Fruit fly (Drosophila melanogaster) whole organism, embryonic: Measurements from ENCODE around the gene CG14234.
A peak's percentile ranks its signal among the peaks of the same experiment; 100 is the strongest.

Source experiments
- ATbp ChIP-seq: fragments of 200-800 bp; sonication (Bioruptor generic); optimal IDR thresholded peaks from 2 replicates; lab custom pipeline; 2017; ENCODE audit warnings: missing biosample characterization, mild to moderate bottlenecking, missing genetic modification characterization, missing genetic modification reagents
- Asciz ChIP-seq: fragments of 200-800 bp; sonication (Bioruptor generic); optimal IDR thresholded peaks from 2 replicates; lab custom pipeline; 2017; ENCODE audit warnings: missing biosample characterization, mild to moderate bottlenecking, missing genetic modification characterization, missing genetic modification reagents
- Awh ChIP-seq: fragments of 200-800 bp; sonication (Bioruptor generic); IDR thresholded peaks from 2 replicates; pipeline ENCODE4, ENCODE4 v1.3.6; 2022; ENCODE audit warnings: missing biosample characterization, missing genetic modification characterization
- Bgb ChIP-seq: fragments of 200-800 bp; sonication (Bioruptor generic); IDR thresholded peaks from 2 replicates; pipeline ENCODE4 v1.3.6; 2022; ENCODE audit warnings: missing biosample characterization, missing genetic modification characterization; ENCODE audit not compliant: partially characterized antibody
- Bteb2 ChIP-seq: fragments of 200-800 bp; sonication (Bioruptor generic); optimal IDR thresholded peaks from 2 replicates; lab custom pipeline; 2016; ENCODE audit warnings: missing biosample characterization, missing genetic modification characterization
- CG11398 ChIP-seq: fragments of 200-800 bp; sonication (Bioruptor generic); optimal IDR thresholded peaks from 2 replicates; lab custom pipeline; 2016; ENCODE audit warnings: missing biosample characterization, missing genetic modification characterization
- CG11695 ChIP-seq: fragments of 200-800 bp; sonication (Bioruptor generic); IDR thresholded peaks from 3 replicates; pipeline ENCODE4 v1.3.6; 2022; ENCODE audit warnings: missing biosample characterization, missing genetic modification characterization
- CG12391 ChIP-seq: fragments of 200-800 bp; sonication (Bioruptor generic); optimal IDR thresholded peaks from 3 replicates; lab custom pipeline; 2018; ENCODE audit warnings: missing biosample characterization, mild to moderate bottlenecking, missing genetic modification characterization, moderate library complexity
- CG15696 ChIP-seq: fragments of 200-800 bp; sonication (Bioruptor generic); optimal IDR thresholded peaks from 2 replicates; lab custom pipeline; 2019; ENCODE audit warnings: missing biosample characterization, mild to moderate bottlenecking, missing genetic modification characterization, moderate library complexity
- CG3065 ChIP-seq: fragments of 200-800 bp; sonication (Bioruptor generic); optimal IDR thresholded peaks from 2 replicates; lab custom pipeline; 2016; ENCODE audit warnings: missing biosample characterization, missing genetic modification characterization
- CG33557 ChIP-seq: fragments of 200-800 bp; sonication (Bioruptor generic); optimal IDR thresholded peaks from 2 replicates; lab custom pipeline; 2019; ENCODE audit warnings: missing biosample characterization, mild to moderate bottlenecking, missing genetic modification characterization, moderate library complexity
- CG3847 ChIP-seq: fragments of 200-800 bp; sonication (Bioruptor generic); IDR thresholded peaks from 2 replicates; pipeline ENCODE4 v1.3.6; 2022; ENCODE audit warnings: missing biosample characterization, missing genetic modification characterization
- CG4617 ChIP-seq: fragments of 200-800 bp; sonication (Bioruptor generic); optimal IDR thresholded peaks from 3 replicates; lab custom pipeline; 2016; ENCODE audit warnings: missing biosample characterization, missing genetic modification characterization, borderline replicate concordance
- CG6683 ChIP-seq: fragments of 200-800 bp; sonication (Bioruptor generic); optimal IDR thresholded peaks from 2 replicates; lab custom pipeline; 2017; ENCODE audit warnings: missing biosample characterization, mild to moderate bottlenecking, missing genetic modification characterization, missing genetic modification reagents
- CG7928 ChIP-seq: fragments of 200-800 bp; sonication (Bioruptor generic); optimal IDR thresholded peaks from 2 replicates; lab custom pipeline; 2017; ENCODE audit warnings: missing biosample characterization, mild to moderate bottlenecking, missing genetic modification characterization
- CG8478 ChIP-seq: fragments of >200 bp; optimal IDR thresholded peaks from 2 replicates; lab custom pipeline; 2018
- Dll ChIP-seq: fragments of 200-800 bp; sonication (Bioruptor generic); IDR thresholded peaks from 4 replicates; pipeline ENCODE4 v1.3.6; 2022; ENCODE audit warnings: missing biosample characterization, missing genetic modification characterization; ENCODE audit not compliant: partially characterized antibody
- HLH3B ChIP-seq: fragments of 200-800 bp; sonication (Bioruptor generic); IDR thresholded peaks from 2 replicates; pipeline ENCODE4 v1.3.6; 2022; ENCODE audit warnings: missing biosample characterization, missing genetic modification characterization
- Hr51 ChIP-seq, 2 experiments: fragments of 200-800 bp; sonication (Bioruptor generic); optimal IDR thresholded peaks; 2 replicates in 1 of 2; 3 replicates in 1 of 2; lab custom pipeline; 2016 to 2018; ENCODE audit warnings: missing biosample characterization in 2 of 2, missing genetic modification characterization in 2 of 2, mild to moderate bottlenecking in 1 of 2, moderate library complexity in 1 of 2
- Lhr ChIP-seq: fragments of 200-800 bp; sonication (Bioruptor generic); optimal IDR thresholded peaks from 3 replicates; lab custom pipeline; 2017; ENCODE audit warnings: mild to moderate bottlenecking, missing biosample characterization, missing genetic modification reagents, missing genetic modification characterization
- MESR4 ChIP-seq: fragments of 200-800 bp; sonication (Bioruptor generic); optimal IDR thresholded peaks from 2 replicates; lab custom pipeline; 2018; ENCODE audit warnings: missing biosample characterization, mild to moderate bottlenecking, missing genetic modification characterization, moderate library complexity
- Med ChIP-seq: fragments of 200-800 bp; sonication (Bioruptor generic); peaks from one replicate; lab custom pipeline; 2016; ENCODE audit warnings: missing biosample characterization, missing genetic modification characterization, mild to moderate bottlenecking, inconsistent platforms, moderate library complexity
- Nf-YB ChIP-seq: fragments of 200-800 bp; sonication (Bioruptor generic); optimal IDR thresholded peaks from 3 replicates; lab custom pipeline; 2019; ENCODE audit warnings: missing biosample characterization, mild to moderate bottlenecking, missing genetic modification characterization, moderate library complexity
- Nf-YC ChIP-seq: fragments of 200-800 bp; optimal IDR thresholded peaks from 3 replicates; lab custom pipeline; 2019; ENCODE audit warnings: missing biosample characterization, mild to moderate bottlenecking, missing genetic modification characterization, moderate library complexity
- Ssrp ChIP-seq: fragments of 200-800 bp; sonication (Bioruptor generic); optimal IDR thresholded peaks from 2 replicates; lab custom pipeline; 2018; ENCODE audit warnings: missing biosample characterization, mild to moderate bottlenecking, missing genetic modification characterization, moderate library complexity
- Trl ChIP-seq, 3 experiments: fragments of >200 bp in 2 of 3; fragments of 200-800 bp in 1 of 3; sonication (Bioruptor generic) in 1 of 3; optimal IDR thresholded peaks; 2 replicates in 1 of 3; 3 replicates in 2 of 3; lab custom pipeline; 2016 to 2017; ENCODE audit warnings: missing biosample characterization in 1 of 3, missing genetic modification characterization in 1 of 3
- Vsx1 ChIP-seq: fragments of 200-800 bp; sonication (Bioruptor generic); optimal IDR thresholded peaks from 2 replicates; lab custom pipeline; 2017; ENCODE audit warnings: missing biosample characterization, mild to moderate bottlenecking, missing genetic modification characterization, missing genetic modification reagents
- YL-1 ChIP-seq: fragments of 200-800 bp; sonication (Bioruptor generic); optimal IDR thresholded peaks from 3 replicates; lab custom pipeline; 2017; ENCODE audit warnings: missing biosample characterization, mild to moderate bottlenecking, missing genetic modification characterization
- bcd ChIP-seq: fragments of 200-800 bp; sonication (Bioruptor generic); optimal IDR thresholded peaks from 2 replicates; lab custom pipeline; 2017; ENCODE audit warnings: missing biosample characterization, mild to moderate bottlenecking, missing genetic modification characterization
- bowl ChIP-seq: fragments of 200-800 bp; sonication (Bioruptor generic); IDR thresholded peaks from 2 replicates; pipeline ENCODE4 v1.3.6; 2022; ENCODE audit warnings: missing biosample characterization, missing genetic modification characterization
- dpn ChIP-seq, 2 experiments: fragments of 200-800 bp; sonication (Bioruptor generic); optimal IDR thresholded peaks; 3 replicates each; lab custom pipeline; 2016; ENCODE audit warnings: missing biosample characterization in 2 of 2, missing genetic modification characterization in 2 of 2
- en ChIP-seq: fragments of 200-800 bp; sonication (Bioruptor generic); optimal IDR thresholded peaks from 2 replicates; lab custom pipeline; 2016; ENCODE audit warnings: missing biosample characterization, missing genetic modification characterization
- fru ChIP-seq: fragments of >200 bp; optimal IDR thresholded peaks from 2 replicates; lab custom pipeline; 2017
- gce ChIP-seq: fragments of 200-800 bp; sonication (Bioruptor generic); IDR thresholded peaks from 3 replicates; pipeline ENCODE4 v1.3.6; 2022; ENCODE audit warnings: missing biosample characterization, missing genetic modification characterization
- grn ChIP-seq: fragments of 200-800 bp; sonication (Bioruptor generic); optimal IDR thresholded peaks from 3 replicates; lab custom pipeline; 2017; ENCODE audit warnings: missing biosample characterization, missing genetic modification characterization
- insv ChIP-seq, 2 experiments: fragments of 200-800 bp; sonication (Bioruptor generic); optimal IDR thresholded peaks; 3 replicates each; lab custom pipeline; 2016 to 2018; ENCODE audit warnings: missing biosample characterization in 2 of 2, missing genetic modification characterization in 2 of 2
- kni ChIP-seq: fragments of 200-800 bp; sonication (Bioruptor generic); optimal IDR thresholded peaks from 3 replicates; lab custom pipeline; 2017; ENCODE audit warnings: mild to moderate bottlenecking, missing biosample characterization, missing genetic modification reagents, missing genetic modification characterization
- luna ChIP-seq: fragments of 200-800 bp; sonication (Bioruptor generic); optimal IDR thresholded peaks from 2 replicates; lab custom pipeline; 2016; ENCODE audit warnings: missing biosample characterization, missing genetic modification characterization
- nom ChIP-seq: fragments of 200-800 bp; sonication (Bioruptor generic); optimal IDR thresholded peaks from 2 replicates; lab custom pipeline; 2017; ENCODE audit warnings: missing biosample characterization, missing genetic modification characterization, mild to moderate bottlenecking, moderate library complexity, missing genetic modification reagents
- otp ChIP-seq: fragments of 200-800 bp; sonication (Bioruptor generic); IDR thresholded peaks from 3 replicates; pipeline ENCODE4, ENCODE4 v1.3.6; 2022; ENCODE audit warnings: missing biosample characterization, missing genetic modification characterization
- pfk ChIP-seq: fragments of 200-800 bp; sonication (Bioruptor generic); optimal IDR thresholded peaks from 2 replicates; lab custom pipeline; 2018; ENCODE audit warnings: missing biosample characterization, mild to moderate bottlenecking, missing genetic modification characterization, moderate library complexity
- psq ChIP-seq: fragments of 200-800 bp; sonication (Bioruptor generic); optimal IDR thresholded peaks from 2 replicates; lab custom pipeline; 2017; ENCODE audit warnings: missing biosample characterization, missing genetic modification characterization
- ranshi ChIP-seq: fragments of 200-800 bp; sonication (Bioruptor generic); IDR thresholded peaks from 2 replicates; pipeline ENCODE4 v1.3.6; 2022; ENCODE audit warnings: missing biosample characterization, missing genetic modification characterization
- sens ChIP-seq: fragments of 200-800 bp; sonication (Bioruptor generic); peaks from one replicate; lab custom pipeline; 2016; ENCODE audit warnings: missing biosample characterization, missing genetic modification characterization
- sisA ChIP-seq: fragments of 200-800 bp; sonication (Bioruptor generic); IDR thresholded peaks from 2 replicates; pipeline ENCODE4 v1.3.6; 2022; ENCODE audit warnings: missing biosample characterization, missing genetic modification characterization
- sob ChIP-seq: fragments of 200-800 bp; sonication (Bioruptor generic); IDR thresholded peaks from 2 replicates; pipeline ENCODE4 v1.3.6; 2022; ENCODE audit warnings: missing biosample characterization, missing genetic modification characterization
- sug ChIP-seq: fragments of 200-800 bp; optimal IDR thresholded peaks from 2 replicates; lab custom pipeline; 2019; ENCODE audit warnings: missing biosample characterization, mild to moderate bottlenecking, missing genetic modification characterization, moderate library complexity
- tin ChIP-seq: fragments of 200-800 bp; sonication (Bioruptor generic); optimal IDR thresholded peaks from 3 replicates; lab custom pipeline; 2016; ENCODE audit warnings: missing biosample characterization, missing genetic modification characterization
- toy ChIP-seq: fragments of 200-800 bp; sonication (Bioruptor generic); IDR thresholded peaks from 2 replicates; pipeline ENCODE4 v1.3.6; 2022; ENCODE audit warnings: missing biosample characterization, missing genetic modification characterization
- tx ChIP-seq: fragments of 200-800 bp; sonication (Bioruptor generic); optimal IDR thresholded peaks from 2 replicates; lab custom pipeline; 2016; ENCODE audit warnings: missing biosample characterization, missing genetic modification characterization

Gene CG14234

dm6 chrX:19697255-19697877, 38.0 kb upstream of the CG14234 start (continued):
- no peak for TF ChIP-seq Bteb2 (GFP tag; lab: Kevin White, UChicago)
- TF ChIP-seq kni (GFP tag; lab: Kevin White, UChicago) = no peak
- TF ChIP-seq CG15696 (tag; lab: Kevin White, UChicago) = peak; percentile 44
- TF ChIP-seq dpn (GFP tag; optimal IDR thresholded peaks at IDR 0.05; lab: Kevin White, UChicago) = no peak
- TF ChIP-seq Awh (GFP tag; lab: Robert Waterston, UW) = no peak
- TF ChIP-seq HLH3B (GFP tag; lab: Robert Waterston, UW) = peak; percentile 26; the same call in 1 of the 2 replicates
- TF ChIP-seq Med (GFP tag; lab: Kevin White, UChicago) = peak; percentile 61
- no peak for TF ChIP-seq CG11695 (GFP tag; lab: Robert Waterston, UW)
- TF ChIP-seq bowl (GFP tag; lab: Robert Waterston, UW) = no peak
- TF ChIP-seq CG33557 (GFP tag; lab: Kevin White, UChicago) = peak; percentile 17
- peak; percentile 19 for TF ChIP-seq sens (GFP tag; lab: Kevin White, UChicago)
- no peak for TF ChIP-seq CG7928 (GFP tag; lab: Kevin White, UChicago)
- TF ChIP-seq psq = peak; percentile 2
- TF ChIP-seq Hr51 (GFP tag; optimal IDR thresholded peaks at IDR 0.05; lab: Kevin White, UChicago) = peak in 1 of 2 experiments; percentile 11
- no peak for TF ChIP-seq CG3847 (GFP tag; lab: Robert Waterston, UW)
- peak; percentile 93 for TF ChIP-seq Nf-YC (tag; lab: Kevin White, UChicago)
- no peak for TF ChIP-seq gce (GFP tag; lab: Robert Waterston, UW)
- TF ChIP-seq grn (GFP tag; lab: Kevin White, UChicago) = no peak
- TF ChIP-seq YL-1 (GFP tag; lab: Kevin White, UChicago) = peak; percentile 37
- TF ChIP-seq tx (GFP tag; lab: Kevin White, UChicago) = no peak
- TF ChIP-seq Dll = 0 out of 4 replicates have a peak, but pooled peaks have one; percentile 40
- TF ChIP-seq sisA = no peak
- TF ChIP-seq tin (GFP tag; lab: Kevin White, UChicago) = no peak
- TF ChIP-seq Vsx1 (GFP tag; lab: Kevin White, UChicago) = no peak
- no peak for TF ChIP-seq CG12391 (tag; lab: Kevin White, UChicago)
- TF ChIP-seq insv (GFP tag; optimal IDR thresholded peaks at IDR 0.05; lab: Kevin White, UChicago) = peak; percentile 65 to 93
- TF ChIP-seq Bgb = no peak
- 0 out of 2 replicates have a peak, but pooled peaks have one; percentile 15 for TF ChIP-seq sob
- TF ChIP-seq luna (GFP tag; lab: Kevin White, UChicago) = no peak
- peak; percentile 57 for TF ChIP-seq nom (GFP tag; lab: Kevin White, UChicago)
- no peak for TF ChIP-seq toy (GFP tag; lab: Robert Waterston, UW)
- peak; percentile 23 for TF ChIP-seq fru (lab: Kevin White, UChicago)
- peak; percentile 83 for TF ChIP-seq Nf-YB (GFP tag; lab: Kevin White, UChicago)
- peak; percentile 17 for TF ChIP-seq CG4617
- no peak for TF ChIP-seq CG11398
- no peak for TF ChIP-seq CG6683 (GFP tag; lab: Kevin White, UChicago)
- no peak for TF ChIP-seq pfk
- TF ChIP-seq otp (GFP tag; lab: Robert Waterston, UW) = no peak
- no peak for TF ChIP-seq Lhr (GFP tag; lab: Kevin White, UChicago)
- TF ChIP-seq ranshi (GFP tag; lab: Robert Waterston, UW) = 0 out of 2 replicates have a peak, but pooled peaks have one; percentile 27
- peak; percentile 45 for TF ChIP-seq sug (tag; lab: Kevin White, UChicago)
- TF ChIP-seq Ssrp = no peak
- no peak for TF ChIP-seq en (GFP tag; lab: Kevin White, UChicago)
- TF ChIP-seq Asciz (GFP tag; lab: Kevin White, UChicago) = no peak
- TF ChIP-seq CG8478 (lab: Kevin White, UChicago) = peak; percentile 92
- TF ChIP-seq MESR4 (GFP tag; lab: Kevin White, UChicago) = peak; percentile 20
- no peak for TF ChIP-seq CG3065
- peak in 1 of 2 experiments; percentile 10 for TF ChIP-seq Trl (optimal IDR thresholded peaks at IDR 0.05; lab: Kevin White, UChicago)
- TF ChIP-seq Trl (GFP tag; optimal IDR thresholded peaks at IDR 0.05; lab: Kevin White, UChicago) = no peak
- no peak for TF ChIP-seq bcd
- TF ChIP-seq ATbp (GFP tag; lab: Kevin White, UChicago) = peak; percentile 23
